Fruit fly (Drosophila melanogaster) whole organism: ENCODE results near the gene CG31759.

Source experiments
- CG8478 ChIP-seq: fragments of >200 bp; optimal IDR thresholded peaks from 2 replicates; lab custom pipeline; 2018; ENCODE audit warnings: inconsistent platforms
- Dll ChIP-seq: fragments of >200 bp; optimal IDR thresholded peaks from 2 replicates; lab custom pipeline; 2017
- EcR ChIP-seq, 2 experiments: fragments of >200 bp; optimal IDR thresholded peaks; 2 replicates each; lab custom pipeline; 2017; ENCODE audit warnings: missing biosample characterization in 2 of 2, missing genetic modification characterization in 2 of 2, missing genetic modification reagents in 2 of 2
- pan ChIP-seq: fragments of >200 bp; optimal IDR thresholded peaks from 2 replicates; lab custom pipeline; 2017
- psq ChIP-seq: fragments of >200 bp; optimal IDR thresholded peaks from 2 replicates; lab custom pipeline; 2017
- usp ChIP-seq: fragments of >200 bp; optimal IDR thresholded peaks from 2 replicates; lab custom pipeline; 2017; ENCODE audit warnings: missing biosample characterization, missing genetic modification characterization, mixed read lengths

The CG31759 gene

dm6 chr2L:12207549-12207948 is at the start of gene CG31759:
Gene CG31759 (plus strand): TSS chr2L:12207709.
- TF ChIP-seq Dll (no peak), usp (no peak), pan (lab: Kevin White, UChicago) (no peak), psq (lab: Kevin White, UChicago) (no peak)

DNA sequence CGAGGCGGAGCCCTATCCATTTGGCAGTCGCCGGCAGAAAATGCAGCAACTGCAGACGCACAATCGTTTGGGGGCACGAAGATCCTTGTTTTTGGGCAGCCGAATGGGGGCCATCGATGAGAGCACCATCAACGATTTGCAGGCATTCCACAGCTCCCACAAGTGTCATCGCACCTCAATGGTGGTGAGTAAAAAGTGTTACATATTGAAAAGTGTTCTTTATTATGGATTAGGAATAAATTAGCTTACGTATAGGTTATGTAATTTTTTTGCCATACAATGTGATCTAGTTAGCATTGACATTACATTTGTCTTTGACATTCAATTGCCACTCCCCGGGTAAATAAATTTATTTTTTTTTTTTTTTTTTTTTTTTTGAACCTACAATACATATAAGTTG is 46.0 kb upstream of the CG31759 start, which contains the start of gene CG31861:
Gene CG31861 (plus strand): TSS at position 301 of the 400 bp plus-strand sequence.
- TF ChIP-seq psq (lab: Kevin White, UChicago): no peak
- no peak for TF ChIP-seq EcR (GFP tag; optimal IDR thresholded peaks at IDR 0.05; lab: Kevin White, UChicago)
- no peak for TF ChIP-seq Dll
- TF ChIP-seq pan (lab: Kevin White, UChicago): no peak
- TF ChIP-seq usp: no peak
- TF ChIP-seq CG8478: no peak

DNA sequence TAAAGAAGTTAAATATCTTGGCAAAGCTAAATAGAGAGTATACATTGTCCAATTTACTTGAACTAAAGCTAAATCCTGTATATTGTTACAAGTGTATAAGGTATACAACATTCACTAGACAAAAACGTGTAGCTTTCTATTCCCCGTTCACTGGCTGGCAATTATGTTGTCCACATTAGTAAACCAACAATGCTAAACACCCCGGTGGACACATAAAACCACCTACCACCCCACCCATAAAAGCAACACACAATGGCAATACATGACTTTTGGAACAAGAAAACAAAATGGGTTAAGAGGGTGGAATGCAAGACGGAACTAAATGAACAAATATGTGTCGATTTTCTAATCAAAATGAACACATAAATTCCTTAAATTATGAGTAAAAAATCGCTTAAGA is 43.6 kb upstream of the CG31759 start, which contains the start of gene ZnT33D:
Gene ZnT33D (plus strand): TSS at position 301 of the 400 bp plus-strand sequence.
- TF ChIP-seq EcR (GFP tag; optimal IDR thresholded peaks at IDR 0.05; lab: Kevin White, UChicago) (no peak), psq (lab: Kevin White, UChicago) (no peak), pan (lab: Kevin White, UChicago) (no peak), Dll (no peak), usp (no peak), CG8478 (no peak)

dm6 chr2L:12170250-12170649 is 37.3 kb upstream of the CG31759 start, which contains the start of gene CG17217:
Gene CG17217 (plus strand): TSS chr2L:12170550.
- TF ChIP-seq CG8478 (no peak), usp (no peak), EcR (GFP tag; optimal IDR thresholded peaks at IDR 0.05; lab: Kevin White, UChicago) (no peak), pan (lab: Kevin White, UChicago) (no peak), psq (lab: Kevin White, UChicago) (no peak), Dll (no peak)

DNA sequence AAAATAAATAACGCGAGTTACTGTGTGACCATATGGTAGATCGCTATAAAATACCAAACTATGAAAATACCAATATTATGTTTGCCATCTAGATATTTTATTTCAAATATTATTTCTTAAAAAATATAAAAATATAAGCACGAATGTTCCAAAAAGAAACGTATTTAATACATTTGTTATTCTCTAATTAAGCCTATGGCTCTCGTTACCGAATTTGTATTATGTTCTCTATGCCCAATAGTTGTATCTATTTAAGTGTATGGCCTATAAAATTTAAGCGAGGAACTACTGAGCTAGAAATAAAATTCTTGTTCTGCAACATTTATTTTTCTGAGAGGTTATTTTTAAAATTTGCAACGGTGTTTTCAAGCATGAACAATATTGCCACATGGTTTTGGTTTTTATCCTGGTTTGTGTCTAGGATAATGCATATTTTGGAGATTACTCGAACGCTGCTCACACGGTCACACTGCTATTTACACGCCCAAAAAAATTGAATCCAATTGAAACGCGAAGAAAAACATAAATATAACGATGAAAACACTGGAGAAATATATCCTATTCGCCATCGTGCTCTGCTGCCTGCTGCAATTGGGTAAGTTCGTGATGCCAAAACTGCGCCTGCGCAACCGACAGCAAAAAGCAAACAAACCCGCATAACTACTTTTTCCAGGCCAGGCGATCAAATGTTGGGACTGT is 34.8 kb upstream of the CG31759 start, which contains the start of the genes CG6583 and crok:
Gene CG6583 (minus strand): TSS at position 51 of the 699 bp plus-strand sequence.
Gene crok (plus strand): TSS at position 446 of the 699 bp plus-strand sequence.
- TF ChIP-seq psq (lab: Kevin White, UChicago): no peak
- TF ChIP-seq CG8478: no peak
- no peak for TF ChIP-seq usp
- no peak for TF ChIP-seq EcR (GFP tag; optimal IDR thresholded peaks at IDR 0.05; lab: Kevin White, UChicago)
- TF ChIP-seq Dll: no peak
- TF ChIP-seq pan (lab: Kevin White, UChicago): no peak

DNA sequence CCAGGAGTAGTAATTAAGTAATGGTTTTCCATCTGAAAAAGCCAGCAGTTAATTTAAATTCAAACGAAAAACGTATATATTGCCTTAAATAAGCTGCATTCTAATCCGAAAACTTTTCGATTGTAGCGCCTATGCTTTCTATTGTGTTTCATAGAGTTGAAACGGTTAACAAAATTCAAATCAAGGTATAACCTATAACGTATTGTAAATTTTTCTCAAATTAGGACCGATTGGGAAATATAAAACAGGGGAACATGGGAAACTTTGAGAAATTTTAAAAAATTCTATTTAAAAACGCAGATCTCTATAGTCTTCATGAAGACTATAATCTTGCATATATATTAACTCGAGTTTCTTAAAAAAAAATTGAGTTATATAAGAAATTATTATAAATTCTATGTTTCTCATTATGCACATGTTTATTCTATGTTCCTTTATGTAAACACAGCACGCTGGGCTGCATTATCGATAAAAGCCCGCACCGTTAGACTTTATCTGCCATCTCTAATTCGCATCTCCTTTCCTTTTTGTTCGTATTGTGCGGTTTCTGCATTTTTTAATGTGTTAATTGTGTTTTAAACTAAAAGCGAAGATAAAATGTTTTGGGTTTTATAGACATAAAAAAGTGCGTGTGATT is 32.9 kb upstream of the CG31759 start, which contains the start of gene bru1:
Gene bru1 (plus strand): TSS at position 512 of the 637 bp plus-strand sequence.
- TF ChIP-seq usp (no peak), Dll (no peak), psq (lab: Kevin White, UChicago) (no peak), EcR (GFP tag; optimal IDR thresholded peaks at IDR 0.05; lab: Kevin White, UChicago) (no peak), pan (lab: Kevin White, UChicago) (no peak), CG8478 (no peak)

dm6 chr2L:12177621-12178020 is 29.9 kb upstream of the CG31759 start, which contains the start of gene atilla:
Gene atilla (minus strand): TSS chr2L:12177886.
- TF ChIP-seq psq (lab: Kevin White, UChicago) (no peak), Dll (no peak), pan (lab: Kevin White, UChicago) (no peak), EcR (GFP tag; optimal IDR thresholded peaks at IDR 0.05; lab: Kevin White, UChicago) (no peak), CG8478 (no peak), usp (no peak)

- TF ChIP-seq Dll (no peak), pan (lab: Kevin White, UChicago) (no peak), EcR (GFP tag; optimal IDR thresholded peaks at IDR 0.05; lab: Kevin White, UChicago) (no peak), CG8478 (no peak), usp (no peak), psq (lab: Kevin White, UChicago) (no peak)
These were observed 14.5 kb upstream of the CG31759 start for dm6 chr2L:12192978-12193377.

DNA sequence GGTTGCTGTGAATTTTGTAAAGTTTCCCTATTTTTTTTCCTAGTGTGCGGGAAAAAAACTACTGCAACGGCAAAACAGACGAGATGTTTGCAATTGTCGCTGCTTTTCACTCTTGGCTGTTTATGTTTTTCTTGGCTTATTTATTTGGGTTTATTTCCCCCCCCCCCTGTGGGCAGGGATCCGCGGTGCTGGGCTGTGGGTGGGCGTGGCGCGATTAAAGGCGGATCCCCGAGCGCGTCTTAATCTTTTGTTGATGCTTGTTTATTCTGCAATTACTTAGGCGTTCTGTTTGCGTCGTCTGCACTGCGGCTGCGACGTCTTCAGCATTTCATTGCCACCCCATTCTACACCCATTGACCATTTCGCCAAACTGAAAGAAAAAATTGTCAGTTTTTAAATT is 12.7 kb upstream of the CG31759 start:
- TF ChIP-seq usp: no peak

DNA sequence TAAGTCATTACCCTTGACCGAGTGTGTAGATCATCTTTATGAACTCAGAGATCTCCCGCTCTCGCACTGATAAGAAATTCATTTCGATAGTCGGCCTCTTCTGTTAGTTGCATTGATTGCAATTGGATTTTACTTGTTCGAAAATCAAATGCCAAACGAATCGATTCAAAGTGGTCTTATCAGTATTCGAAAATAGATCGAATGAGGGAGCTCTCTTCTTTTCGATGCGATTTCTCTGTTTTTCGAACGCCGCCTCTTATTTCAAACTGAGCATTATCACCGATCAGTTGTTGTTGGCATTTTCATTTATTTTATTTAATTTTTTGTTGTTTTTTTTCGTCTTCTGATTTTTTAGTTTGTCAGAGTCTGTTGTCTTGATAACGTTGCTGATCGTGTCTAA is 6.5 kb upstream of the CG31759 start:
- no peak for TF ChIP-seq CG8478
- no peak for TF ChIP-seq Dll
- TF ChIP-seq pan (lab: Kevin White, UChicago): no peak
- TF ChIP-seq EcR (GFP tag; optimal IDR thresholded peaks at IDR 0.05; lab: Kevin White, UChicago): no peak
- TF ChIP-seq psq (lab: Kevin White, UChicago): no peak
- TF ChIP-seq usp: no peak

dm6 chr2L:12242780-12243179 is 35.3 kb downstream of the CG31759 start:
- no peak for TF ChIP-seq EcR (GFP tag; optimal IDR thresholded peaks at IDR 0.05; lab: Kevin White, UChicago)
- no peak for TF ChIP-seq CG8478
- TF ChIP-seq psq (lab: Kevin White, UChicago): no peak
- no peak for TF ChIP-seq usp
- TF ChIP-seq Dll: no peak
- no peak for TF ChIP-seq pan (lab: Kevin White, UChicago)

dm6 chr2L:12252287-12252686 is 44.8 kb downstream of the CG31759 start:
- TF ChIP-seq pan (lab: Kevin White, UChicago) (no peak), psq (lab: Kevin White, UChicago) (no peak), CG8478 (no peak), EcR (GFP tag; optimal IDR thresholded peaks at IDR 0.05; lab: Kevin White, UChicago) (no peak), usp (no peak), Dll (no peak)
